Fruit fly (Drosophila melanogaster) whole organism, prepupa: ENCODE data around the gene TwdlG.
A peak's percentile ranks its signal among the peaks of the same experiment; 100 is the strongest.

Experiments used
- CG10631 ChIP-seq: fragments of 200-800 bp; sonication (Bioruptor generic); optimal IDR thresholded peaks from 2 replicates; lab custom pipeline; 2016; ENCODE audit warnings: missing biosample characterization, missing genetic modification characterization
- CG10669 ChIP-seq: fragments of 200-800 bp; sonication (Bioruptor generic); optimal IDR thresholded peaks from 3 replicates; lab custom pipeline; 2018; ENCODE audit warnings: missing biosample characterization, mild to moderate bottlenecking, missing genetic modification characterization, moderate library complexity
- CG11294 ChIP-seq: fragments of 200-800 bp; sonication (Bioruptor generic); IDR thresholded peaks from 2 replicates; pipeline ENCODE4 v1.3.6; 2022; ENCODE audit warnings: missing biosample characterization, missing genetic modification characterization
- CG11762 ChIP-seq: fragments of 200-800 bp; sonication (Bioruptor generic); optimal IDR thresholded peaks from 3 replicates; lab custom pipeline; 2016; ENCODE audit warnings: missing biosample characterization, missing genetic modification characterization; ENCODE audit not compliant: insufficient read depth
- CG11902 ChIP-seq: fragments of 200-800 bp; sonication (Bioruptor generic); optimal IDR thresholded peaks from 3 replicates; lab custom pipeline; 2016; ENCODE audit warnings: missing biosample characterization, missing genetic modification characterization
- CG15336 ChIP-seq: fragments of 200-800 bp; sonication (Bioruptor generic); IDR thresholded peaks from 2 replicates; pipeline ENCODE4 v1.3.6; 2022; ENCODE audit warnings: missing biosample characterization, missing genetic modification characterization
- CG1621 ChIP-seq: fragments of 200-800 bp; sonication (Bioruptor generic); optimal IDR thresholded peaks from 3 replicates; lab custom pipeline; 2018; ENCODE audit warnings: missing biosample characterization, mild to moderate bottlenecking, missing genetic modification characterization
- CG16779 ChIP-seq: fragments of 200-800 bp; sonication (Bioruptor generic); optimal IDR thresholded peaks from 3 replicates; lab custom pipeline; 2017; ENCODE audit warnings: missing biosample characterization, mild to moderate bottlenecking, missing genetic modification characterization
- CG3032 ChIP-seq: fragments of 200-800 bp; optimal IDR thresholded peaks from 2 replicates; lab custom pipeline; 2019; ENCODE audit warnings: missing biosample characterization, mild to moderate bottlenecking, missing genetic modification characterization, moderate library complexity
- CG31627 ChIP-seq: fragments of 200-800 bp; sonication (Bioruptor generic); optimal IDR thresholded peaks from 3 replicates; lab custom pipeline; 2016; ENCODE audit warnings: missing biosample characterization, missing genetic modification characterization
- CG34406 ChIP-seq: fragments of 200-800 bp; sonication (Bioruptor generic); optimal IDR thresholded peaks from 3 replicates; lab custom pipeline; 2016; ENCODE audit warnings: missing biosample characterization, missing genetic modification characterization
- CG3919 ChIP-seq: fragments of 200-800 bp; sonication (Bioruptor generic); optimal IDR thresholded peaks from 3 replicates; lab custom pipeline; 2016; ENCODE audit warnings: missing biosample characterization, missing genetic modification characterization
- CG4318 ChIP-seq: fragments of 200-800 bp; sonication (Bioruptor generic); optimal IDR thresholded peaks from 3 replicates; lab custom pipeline; 2017; ENCODE audit warnings: missing biosample characterization, mild to moderate bottlenecking, missing genetic modification characterization
- CG6163 ChIP-seq: fragments of 200-800 bp; sonication (Bioruptor generic); IDR thresholded peaks from 3 replicates; pipeline ENCODE4 v1.3.6; 2022; ENCODE audit warnings: missing biosample characterization, missing genetic modification characterization
- CG6276 ChIP-seq: fragments of 200-800 bp; sonication (Bioruptor generic); optimal IDR thresholded peaks from 2 replicates; lab custom pipeline; 2017; ENCODE audit warnings: missing biosample characterization, mild to moderate bottlenecking, missing genetic modification characterization
- CG6792 ChIP-seq: fragments of 200-800 bp; sonication (Bioruptor generic); optimal IDR thresholded peaks from 3 replicates; lab custom pipeline; 2016; ENCODE audit warnings: missing biosample characterization, missing genetic modification characterization
- CG6808 ChIP-seq: fragments of 200-800 bp; sonication (Bioruptor generic); optimal IDR thresholded peaks from 3 replicates; lab custom pipeline; 2017; ENCODE audit warnings: missing biosample characterization, missing genetic modification characterization, mild to moderate bottlenecking, moderate library complexity, missing genetic modification reagents
- CG6854 ChIP-seq: fragments of 200-800 bp; sonication (Bioruptor generic); optimal IDR thresholded peaks from 2 replicates; lab custom pipeline; 2017; ENCODE audit warnings: missing biosample characterization, mild to moderate bottlenecking, missing genetic modification characterization
- CG7368 ChIP-seq: fragments of 200-800 bp; sonication (Bioruptor generic); optimal IDR thresholded peaks from 3 replicates; lab custom pipeline; 2016; ENCODE audit warnings: missing biosample characterization, missing genetic modification characterization
- CG8119 ChIP-seq: fragments of 200-800 bp; sonication (Bioruptor generic); IDR thresholded peaks from 3 replicates; pipeline ENCODE4 v1.3.6; 2022; ENCODE audit warnings: missing biosample characterization, missing genetic modification characterization
- CG8319 ChIP-seq: fragments of 200-800 bp; sonication (Bioruptor generic); optimal IDR thresholded peaks from 3 replicates; lab custom pipeline; 2016; ENCODE audit warnings: missing biosample characterization, missing genetic modification characterization
- CG9139 ChIP-seq: fragments of 200-800 bp; sonication (Bioruptor generic); optimal IDR thresholded peaks from 3 replicates; lab custom pipeline; 2017; ENCODE audit warnings: missing biosample characterization, mild to moderate bottlenecking, missing genetic modification characterization
- Eip75B ChIP-seq: fragments of 200-800 bp; sonication (Bioruptor generic); optimal IDR thresholded peaks from 3 replicates; lab custom pipeline; 2016; ENCODE audit warnings: missing biosample characterization, missing genetic modification characterization
- Eip78C ChIP-seq: fragments of 200-800 bp; sonication (Bioruptor generic); peaks from one replicate; lab custom pipeline; 2016; ENCODE audit warnings: missing biosample characterization, missing genetic modification characterization
- Eip93F ChIP-seq: fragments of 200-800 bp; sonication (Bioruptor generic); optimal IDR thresholded peaks from 2 replicates; lab custom pipeline; 2016; ENCODE audit warnings: missing biosample characterization, mild to moderate bottlenecking, missing genetic modification characterization
- Ets21C ChIP-seq: fragments of 200-800 bp; sonication (Bioruptor generic); optimal IDR thresholded peaks from 3 replicates; lab custom pipeline; 2016; ENCODE audit warnings: missing biosample characterization, missing genetic modification characterization
- Ets96B ChIP-seq: fragments of 200-800 bp; optimal IDR thresholded peaks from 2 replicates; lab custom pipeline; 2019; ENCODE audit warnings: missing biosample characterization, mild to moderate bottlenecking, missing genetic modification characterization, moderate library complexity
- Gug ChIP-seq: fragments of 200-800 bp; sonication (Bioruptor generic); IDR thresholded peaks from 2 replicates; pipeline ENCODE4 v1.3.6; 2022; ENCODE audit warnings: missing biosample characterization, missing genetic modification characterization
- Hr38 ChIP-seq: sonication (Bioruptor generic); optimal IDR thresholded peaks from 2 replicates; lab custom pipeline; 2016; ENCODE audit warnings: missing biosample characterization, missing genetic modification characterization
- Hr39 ChIP-seq: fragments of 200-800 bp; sonication (Bioruptor generic); optimal IDR thresholded peaks from 2 replicates; lab custom pipeline; 2016; ENCODE audit warnings: missing biosample characterization, missing genetic modification characterization
- Hr4 ChIP-seq: fragments of 200-800 bp; sonication (Bioruptor generic); optimal IDR thresholded peaks from 3 replicates; lab custom pipeline; 2016; ENCODE audit warnings: missing biosample characterization, missing genetic modification characterization
- Lpt ChIP-seq: fragments of 200-800 bp; sonication (Bioruptor generic); optimal IDR thresholded peaks from 3 replicates; lab custom pipeline; 2016; ENCODE audit warnings: missing biosample characterization, missing genetic modification characterization
- Met ChIP-seq: fragments of 200-800 bp; sonication (Bioruptor generic); optimal IDR thresholded peaks from 3 replicates; lab custom pipeline; 2016; ENCODE audit warnings: missing biosample characterization, missing genetic modification characterization
- OdsH ChIP-seq: fragments of 200-800 bp; sonication (Bioruptor generic); optimal IDR thresholded peaks from 3 replicates; lab custom pipeline; 2016; ENCODE audit warnings: missing biosample characterization, missing genetic modification characterization
- Smox ChIP-seq: fragments of 200-800 bp; sonication (Bioruptor generic); optimal IDR thresholded peaks from 3 replicates; lab custom pipeline; 2016; ENCODE audit warnings: missing biosample characterization, missing genetic modification characterization
- Sox102F ChIP-seq: fragments of 200-800 bp; sonication (Bioruptor generic); optimal IDR thresholded peaks from 2 replicates; lab custom pipeline; 2016; ENCODE audit warnings: missing biosample characterization, mild to moderate bottlenecking, missing genetic modification characterization
- Sox14 ChIP-seq: fragments of 200-800 bp; sonication (Bioruptor generic); optimal IDR thresholded peaks from 3 replicates; lab custom pipeline; 2016; ENCODE audit warnings: missing biosample characterization, missing genetic modification characterization
- achi ChIP-seq: fragments of 200-800 bp; sonication (Bioruptor generic); optimal IDR thresholded peaks from 3 replicates; lab custom pipeline; 2016; ENCODE audit warnings: missing biosample characterization, missing genetic modification characterization
- acj6 ChIP-seq: fragments of 200-800 bp; sonication (Bioruptor generic); optimal IDR thresholded peaks from 3 replicates; lab custom pipeline; 2016; ENCODE audit warnings: missing biosample characterization, missing genetic modification characterization
- cyc ChIP-seq: fragments of 200-800 bp; sonication (Bioruptor generic); optimal IDR thresholded peaks from 3 replicates; lab custom pipeline; 2016; ENCODE audit warnings: missing biosample characterization, missing genetic modification characterization
- dac ChIP-seq: fragments of 200-800 bp; sonication (Bioruptor generic); optimal IDR thresholded peaks from 2 replicates; lab custom pipeline; 2017; ENCODE audit warnings: missing biosample characterization, mild to moderate bottlenecking, missing genetic modification characterization
- dsx ChIP-seq: fragments of 200-800 bp; optimal IDR thresholded peaks from 3 replicates; lab custom pipeline; 2019; ENCODE audit warnings: missing biosample characterization, mild to moderate bottlenecking, missing genetic modification characterization, moderate library complexity; ENCODE audit not compliant: poor library complexity, severe bottlenecking
- eg ChIP-seq: fragments of 200-800 bp; sonication (Bioruptor generic); IDR thresholded peaks from 3 replicates; pipeline ENCODE4 v1.3.6; 2022; ENCODE audit warnings: missing biosample characterization, missing genetic modification characterization
- esn ChIP-seq: fragments of 200-800 bp; sonication (Bioruptor generic); optimal IDR thresholded peaks from 2 replicates; lab custom pipeline; 2016; ENCODE audit warnings: missing biosample characterization, mild to moderate bottlenecking, missing genetic modification characterization, moderate library complexity
- fkh ChIP-seq: fragments of 200-800 bp; sonication (Bioruptor generic); optimal IDR thresholded peaks from 3 replicates; lab custom pipeline; 2017; ENCODE audit warnings: missing biosample characterization, mild to moderate bottlenecking, missing genetic modification characterization, moderate library complexity
- lz ChIP-seq: fragments of 200-800 bp; sonication (Bioruptor generic); optimal IDR thresholded peaks from 3 replicates; lab custom pipeline; 2016; ENCODE audit warnings: missing biosample characterization, missing genetic modification characterization
- net ChIP-seq: fragments of 200-800 bp; sonication (Bioruptor generic); optimal IDR thresholded peaks from 3 replicates; lab custom pipeline; 2016; ENCODE audit warnings: missing biosample characterization, missing genetic modification characterization
- salr ChIP-seq, 2 experiments: fragments of 200-800 bp; sonication (Bioruptor generic); optimal IDR thresholded peaks; 3 replicates each; lab custom pipeline; 2016 to 2018; ENCODE audit warnings: missing biosample characterization in 2 of 2, missing genetic modification characterization in 2 of 2, mild to moderate bottlenecking in 1 of 2
- spab ChIP-seq: fragments of 200-800 bp; sonication (Bioruptor generic); optimal IDR thresholded peaks from 2 replicates; lab custom pipeline; 2017; ENCODE audit warnings: missing biosample characterization, mild to moderate bottlenecking, missing genetic modification characterization, missing genetic modification reagents
- ss ChIP-seq, 2 experiments: fragments of 200-800 bp; sonication (Bioruptor generic); optimal IDR thresholded peaks; 2 replicates in 1 of 2; 3 replicates in 1 of 2; lab custom pipeline; 2017 to 2018; ENCODE audit warnings: mild to moderate bottlenecking in 2 of 2, missing biosample characterization in 2 of 2, missing genetic modification characterization in 2 of 2, moderate library complexity in 1 of 2
- vri ChIP-seq: fragments of 200-800 bp; sonication (Bioruptor generic); optimal IDR thresholded peaks from 3 replicates; lab custom pipeline; 2016; ENCODE audit warnings: missing biosample characterization, mild to moderate bottlenecking, missing genetic modification characterization

TwdlG gene

DNA sequence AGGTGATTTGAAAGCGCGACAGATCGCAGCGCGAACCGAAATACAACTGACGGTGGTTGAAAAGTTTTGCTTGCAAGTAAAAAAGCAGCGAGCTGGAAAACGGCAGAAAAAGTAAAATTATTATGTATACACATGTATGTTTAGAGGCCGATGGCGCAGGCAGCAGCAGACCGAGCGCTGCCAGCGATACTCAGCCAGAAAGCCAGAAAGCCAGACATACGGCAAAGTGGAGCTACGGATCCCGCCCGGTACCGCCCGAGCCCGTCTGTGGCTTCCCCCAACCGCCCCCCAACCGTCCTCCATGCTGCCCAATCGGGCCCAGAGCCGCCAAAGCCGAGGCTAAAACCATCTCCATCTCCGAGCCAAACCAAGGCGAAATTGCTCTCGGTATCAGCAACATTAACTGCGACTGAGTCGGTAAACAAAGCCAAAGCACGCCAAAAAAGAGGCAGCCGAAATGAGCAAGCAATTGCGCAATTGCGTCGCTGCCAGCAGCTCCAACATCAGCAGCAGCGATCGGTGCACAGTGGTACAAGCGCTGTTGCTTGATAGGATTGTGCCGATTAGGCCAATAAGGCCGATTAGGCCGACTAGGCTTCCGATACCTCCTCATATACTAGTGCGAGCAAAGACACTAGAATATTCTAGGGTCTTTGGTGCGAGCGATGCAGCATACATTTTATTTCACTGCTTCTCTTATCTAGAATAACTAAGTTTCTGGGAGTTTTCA is 35.7 kb downstream of the TwdlG start, which contains the start of gene CG14636:
TSS of gene CG14636 (minus strand) at position 51 of the 730 bp plus-strand sequence.
- TF ChIP-seq dac (GFP tag; lab: Kevin White, UChicago): peak; percentile 40
- TF ChIP-seq Ets96B (tag; lab: Kevin White, UChicago): peak; percentile 46
- TF ChIP-seq CG31627: peak; percentile 67
- TF ChIP-seq CG6792: peak; percentile 46
- peak; percentile 55 for TF ChIP-seq CG11294
- no peak for TF ChIP-seq Eip75B (GFP tag; lab: Kevin White, UChicago)
- TF ChIP-seq Hr38 (GFP tag; lab: Kevin White, UChicago): peak; percentile 18
- peak; percentile 69 for TF ChIP-seq eg (GFP tag; lab: Robert Waterston, UW)
- TF ChIP-seq salr (GFP tag; optimal IDR thresholded peaks at IDR 0.05; lab: Kevin White, UChicago): peak in 1 of 2 experiments; percentile 10
- TF ChIP-seq CG6163 (GFP tag; lab: Robert Waterston, UW): peak; percentile 80
- peak; percentile 79 for TF ChIP-seq CG15336 (GFP tag; lab: Robert Waterston, UW)
- peak; percentile 47 for TF ChIP-seq CG3032
- TF ChIP-seq CG10669 (GFP tag; lab: Kevin White, UChicago): peak; percentile 46
- no peak for TF ChIP-seq Sox102F (GFP tag; lab: Kevin White, UChicago)
- TF ChIP-seq Sox14 (GFP tag; lab: Kevin White, UChicago): peak; percentile 62
- TF ChIP-seq CG3919 (GFP tag; lab: Kevin White, UChicago): peak; percentile 70
- peak; percentile 11 for TF ChIP-seq spab (GFP tag; lab: Kevin White, UChicago)
- peak; percentile 56 for TF ChIP-seq Ets21C (GFP tag; lab: Kevin White, UChicago)
- peak; percentile 72 for TF ChIP-seq fkh (GFP tag; lab: Kevin White, UChicago)
- peak; percentile 71 for TF ChIP-seq CG11762 (GFP tag; lab: Kevin White, UChicago)
- TF ChIP-seq CG6854 (GFP tag; lab: Kevin White, UChicago): no peak
- no peak for TF ChIP-seq CG9139 (GFP tag; lab: Kevin White, UChicago)
- peak; percentile 84 for TF ChIP-seq vri (GFP tag; lab: Kevin White, UChicago)
- peak; percentile 77 for TF ChIP-seq achi (GFP tag; lab: Kevin White, UChicago)
- TF ChIP-seq esn (GFP tag; lab: Kevin White, UChicago): peak; percentile 44
- TF ChIP-seq CG8119: peak; percentile 80
- peak; percentile 73 for TF ChIP-seq net (GFP tag; lab: Kevin White, UChicago)
- peak; percentile 77 for TF ChIP-seq CG7368 (GFP tag; lab: Kevin White, UChicago)
- TF ChIP-seq Eip78C (GFP tag; lab: Kevin White, UChicago): peak; percentile 94
- TF ChIP-seq dsx: peak; percentile 25
- no peak for TF ChIP-seq CG34406 (GFP tag; lab: Kevin White, UChicago)
- peak; percentile 75 for TF ChIP-seq acj6 (GFP tag; lab: Kevin White, UChicago)
- peak; percentile 68 for TF ChIP-seq OdsH (GFP tag; lab: Kevin White, UChicago)
- TF ChIP-seq Hr39 (GFP tag; lab: Kevin White, UChicago): peak; percentile 72
- TF ChIP-seq CG10631 (GFP tag; lab: Kevin White, UChicago): peak; percentile 31
- peak; percentile 52 for TF ChIP-seq Lpt (GFP tag; lab: Kevin White, UChicago)
- TF ChIP-seq Met: peak; percentile 61
- peak; percentile 43 for TF ChIP-seq CG6808 (GFP tag; lab: Kevin White, UChicago)
- TF ChIP-seq lz (GFP tag; lab: Kevin White, UChicago): peak; percentile 46
- peak; percentile 78 for TF ChIP-seq Hr4 (GFP tag; lab: Kevin White, UChicago)
- TF ChIP-seq CG1621 (tag; lab: Kevin White, UChicago): no peak
- TF ChIP-seq CG11902: peak; percentile 66
- no peak for TF ChIP-seq Eip93F (GFP tag; lab: Kevin White, UChicago)
- peak; percentile 66 for TF ChIP-seq CG8319 (GFP tag; lab: Kevin White, UChicago)
- TF ChIP-seq Smox (GFP tag; lab: Kevin White, UChicago): no peak
- peak; percentile 63 for TF ChIP-seq Gug (GFP tag; lab: Robert Waterston, UW)
- peak; percentile 56 for TF ChIP-seq cyc (GFP tag; lab: Kevin White, UChicago)
- peak; percentile 64 for TF ChIP-seq CG4318 (GFP tag; lab: Kevin White, UChicago)
- TF ChIP-seq ss (GFP tag; optimal IDR thresholded peaks at IDR 0.05; lab: Kevin White, UChicago): peak; percentile 3 to 35
- TF ChIP-seq CG6276 (GFP tag; lab: Kevin White, UChicago): no peak
- TF ChIP-seq CG16779: no peak
